Worm (Caenorhabditis elegans) whole organism, late embryonic: Measurements from ENCODE around the gene D1014.5.

Source experiments
- ama-1 ChIP-seq: fragments of 150-350 bp; optimal IDR thresholded peaks from 2 replicates; lab custom pipeline; 2014
- hlh-15 ChIP-seq: sonication (generic microtip); optimal IDR thresholded peaks from 2 replicates; lab custom pipeline; 2016; ENCODE audit warnings: missing genetic modification characterization, missing compliant biosample characterization
- sox-2 ChIP-seq: fragments of 200-800 bp; sonication (Bioruptor generic); IDR thresholded peaks from 2 replicates; pipeline ENCODE4 v1.3.6; 2022; ENCODE audit warnings: missing genetic modification reagents, missing genetic modification characterization, missing compliant biosample characterization

DNA sequence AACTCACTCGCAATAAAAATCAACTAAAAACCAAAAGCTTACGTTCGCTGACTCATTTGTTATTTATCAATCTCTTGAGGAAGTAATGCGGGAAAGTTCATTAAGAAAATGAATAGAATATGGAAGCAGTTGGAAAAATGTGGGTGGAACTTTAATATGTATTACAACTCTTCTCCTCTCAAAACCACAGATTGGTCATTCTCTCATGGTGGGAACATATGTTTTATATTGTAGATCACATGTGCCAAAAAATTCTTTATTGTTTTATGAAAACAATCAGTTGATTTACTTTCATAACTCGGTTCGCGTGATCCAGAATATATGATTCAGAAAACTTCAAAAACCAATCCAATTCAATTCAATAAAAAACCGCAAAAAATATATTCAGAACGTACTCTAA is 48.2 kb downstream of the D1014.5 start:
- TF ChIP-seq ama-1 (lab: Kevin White, UChicago) (no peak), hlh-15 (no peak), sox-2 (GFP tag; lab: Robert Waterston, UW) (no peak)
